Fruit fly (Drosophila melanogaster) whole organism, embryonic: ENCODE results near the gene CG31855.
A peak's percentile ranks its signal among the peaks of the same experiment; 100 is the strongest.

Source experiments
- Adf1 ChIP-seq: fragments of 200-800 bp; sonication (Bioruptor generic); IDR thresholded peaks from 2 replicates; pipeline ENCODE4 v1.3.6; 2022; ENCODE audit warnings: missing biosample characterization, missing genetic modification characterization
- BEAF-32 ChIP-seq: fragments of 200-800 bp; sonication (Bioruptor generic); optimal IDR thresholded peaks from 3 replicates; lab custom pipeline; 2017; ENCODE audit warnings: missing biosample characterization, missing genetic modification characterization, mild to moderate bottlenecking, moderate library complexity, missing genetic modification reagents
- Bdp1 ChIP-seq: fragments of 200-800 bp; sonication (Bioruptor generic); optimal IDR thresholded peaks from 3 replicates; lab custom pipeline; 2016; ENCODE audit warnings: missing biosample characterization, missing genetic modification characterization
- BtbVII ChIP-seq: fragments of 200-800 bp; sonication (Bioruptor generic); optimal IDR thresholded peaks from 3 replicates; lab custom pipeline; 2017; ENCODE audit warnings: missing biosample characterization, mild to moderate bottlenecking, missing genetic modification characterization
- CG10267 ChIP-seq: fragments of 200-800 bp; sonication (Bioruptor generic); optimal IDR thresholded peaks from 2 replicates; lab custom pipeline; 2018; ENCODE audit warnings: missing biosample characterization, mild to moderate bottlenecking, missing genetic modification characterization, moderate library complexity
- CG10431 ChIP-seq: fragments of 200-800 bp; sonication (Bioruptor generic); optimal IDR thresholded peaks from 3 replicates; lab custom pipeline; 2018; ENCODE audit warnings: missing biosample characterization, mild to moderate bottlenecking, missing genetic modification characterization
- CG12104 ChIP-seq: fragments of 200-800 bp; sonication (Bioruptor generic); optimal IDR thresholded peaks from 3 replicates; lab custom pipeline; 2016; ENCODE audit warnings: missing biosample characterization, missing genetic modification characterization
- CG15696 ChIP-seq: fragments of 200-800 bp; sonication (Bioruptor generic); optimal IDR thresholded peaks from 2 replicates; lab custom pipeline; 2019; ENCODE audit warnings: missing biosample characterization, mild to moderate bottlenecking, missing genetic modification characterization, moderate library complexity
- CG17385 ChIP-seq: fragments of 200-800 bp; sonication (Bioruptor generic); optimal IDR thresholded peaks from 3 replicates; lab custom pipeline; 2018; ENCODE audit warnings: missing biosample characterization, mild to moderate bottlenecking, missing genetic modification characterization
- CG17829 ChIP-seq: fragments of 200-800 bp; optimal IDR thresholded peaks from 2 replicates; lab custom pipeline; 2019; ENCODE audit warnings: missing biosample characterization, mild to moderate bottlenecking, missing genetic modification characterization, moderate library complexity
- CG18011 ChIP-seq: fragments of 200-800 bp; sonication (Bioruptor generic); optimal IDR thresholded peaks from 2 replicates; lab custom pipeline; 2017; ENCODE audit warnings: missing biosample characterization, missing genetic modification characterization, mild to moderate bottlenecking, moderate library complexity, missing genotype
- CG2116 ChIP-seq: fragments of 200-800 bp; sonication (Bioruptor generic); optimal IDR thresholded peaks from 3 replicates; lab custom pipeline; 2018; ENCODE audit warnings: missing biosample characterization, mild to moderate bottlenecking, missing genetic modification characterization
- CG2120 ChIP-seq: fragments of 200-800 bp; sonication (Bioruptor generic); optimal IDR thresholded peaks from 3 replicates; lab custom pipeline; 2016; ENCODE audit warnings: missing biosample characterization, missing genetic modification characterization
- CG30020 ChIP-seq: fragments of 200-800 bp; optimal IDR thresholded peaks from 2 replicates; lab custom pipeline; 2019; ENCODE audit warnings: missing biosample characterization, mild to moderate bottlenecking, missing genetic modification characterization, moderate library complexity
- CG3065 ChIP-seq: fragments of 200-800 bp; sonication (Bioruptor generic); optimal IDR thresholded peaks from 2 replicates; lab custom pipeline; 2016; ENCODE audit warnings: missing biosample characterization, missing genetic modification characterization
- CG34422 ChIP-seq: fragments of 200-800 bp; sonication (Bioruptor generic); IDR thresholded peaks from 3 replicates; pipeline ENCODE4 v1.3.6; 2022; ENCODE audit warnings: missing biosample characterization, missing genetic modification characterization
- CG4328 ChIP-seq: fragments of 200-800 bp; sonication (Bioruptor generic); optimal IDR thresholded peaks from 3 replicates; lab custom pipeline; 2017; ENCODE audit warnings: missing biosample characterization, missing genetic modification reagents, missing genetic modification characterization
- CG4360 ChIP-seq: fragments of 200-800 bp; sonication (Bioruptor generic); IDR thresholded peaks from 2 replicates; pipeline ENCODE4 v1.3.6; 2022; ENCODE audit warnings: missing biosample characterization, missing genetic modification characterization
- CG4617 ChIP-seq: fragments of 200-800 bp; sonication (Bioruptor generic); optimal IDR thresholded peaks from 3 replicates; lab custom pipeline; 2016; ENCODE audit warnings: missing biosample characterization, missing genetic modification characterization, borderline replicate concordance
- CG6254 ChIP-seq: fragments of 200-800 bp; sonication (Bioruptor generic); optimal IDR thresholded peaks from 3 replicates; lab custom pipeline; 2017; ENCODE audit warnings: mild to moderate bottlenecking, missing biosample characterization, missing genetic modification reagents, missing genetic modification characterization
- CG6683 ChIP-seq: fragments of 200-800 bp; sonication (Bioruptor generic); optimal IDR thresholded peaks from 2 replicates; lab custom pipeline; 2017; ENCODE audit warnings: missing biosample characterization, mild to moderate bottlenecking, missing genetic modification characterization, missing genetic modification reagents
- CG7928 ChIP-seq: fragments of 200-800 bp; sonication (Bioruptor generic); optimal IDR thresholded peaks from 2 replicates; lab custom pipeline; 2017; ENCODE audit warnings: missing biosample characterization, mild to moderate bottlenecking, missing genetic modification characterization
- CG8924 ChIP-seq: fragments of 200-800 bp; optimal IDR thresholded peaks from 3 replicates; lab custom pipeline; 2019; ENCODE audit warnings: missing biosample characterization, mild to moderate bottlenecking, missing genetic modification characterization, moderate library complexity
- CG9215 ChIP-seq: fragments of 200-800 bp; sonication (Bioruptor generic); IDR thresholded peaks from 2 replicates; pipeline ENCODE4 v1.3.6; 2022; ENCODE audit warnings: missing biosample characterization, missing genetic modification characterization
- CG9437 ChIP-seq: fragments of 200-800 bp; sonication (Bioruptor generic); optimal IDR thresholded peaks from 2 replicates; lab custom pipeline; 2018; ENCODE audit warnings: missing biosample characterization, mild to moderate bottlenecking, missing genetic modification characterization
- CG9817 ChIP-seq: fragments of 200-800 bp; sonication (Bioruptor generic); optimal IDR thresholded peaks from 2 replicates; lab custom pipeline; 2018; ENCODE audit warnings: missing biosample characterization, mild to moderate bottlenecking, missing genetic modification characterization, moderate library complexity
- CG9932 ChIP-seq: fragments of 200-800 bp; sonication (Bioruptor generic); IDR thresholded peaks from 2 replicates; pipeline ENCODE4 v1.3.6; 2022; ENCODE audit warnings: missing biosample characterization, missing genetic modification characterization
- CoRest ChIP-seq: fragments of 200-800 bp; sonication (Bioruptor generic); optimal IDR thresholded peaks from 3 replicates; lab custom pipeline; 2018; ENCODE audit warnings: missing biosample characterization, mild to moderate bottlenecking, missing genetic modification characterization, moderate library complexity
- Elba2 ChIP-seq: fragments of 200-800 bp; sonication (Bioruptor generic); optimal IDR thresholded peaks from 3 replicates; lab custom pipeline; 2016; ENCODE audit warnings: missing biosample characterization, missing genetic modification characterization
- Ets97D ChIP-seq: fragments of 200-800 bp; sonication (Bioruptor generic); optimal IDR thresholded peaks from 3 replicates; lab custom pipeline; 2016; ENCODE audit warnings: missing biosample characterization, missing genetic modification characterization
- Fer1 ChIP-seq: fragments of 200-800 bp; sonication (Bioruptor generic); optimal IDR thresholded peaks from 2 replicates; lab custom pipeline; 2017; ENCODE audit warnings: missing biosample characterization, mild to moderate bottlenecking, missing genetic modification characterization
- Fer2 ChIP-seq: fragments of 200-800 bp; sonication (Bioruptor generic); optimal IDR thresholded peaks from 2 replicates; lab custom pipeline; 2018; ENCODE audit warnings: missing biosample characterization, mild to moderate bottlenecking, missing genetic modification characterization, moderate library complexity
- Med ChIP-seq: fragments of 200-800 bp; sonication (Bioruptor generic); peaks from one replicate; lab custom pipeline; 2016; ENCODE audit warnings: missing biosample characterization, missing genetic modification characterization, mild to moderate bottlenecking, inconsistent platforms, moderate library complexity
- Sin3A ChIP-seq: fragments of >200 bp; optimal IDR thresholded peaks from 2 replicates; lab custom pipeline; 2018
- Xbp1 ChIP-seq: fragments of 200-800 bp; sonication (Bioruptor generic); optimal IDR thresholded peaks from 3 replicates; lab custom pipeline; 2016; ENCODE audit warnings: missing biosample characterization, mild to moderate bottlenecking, missing genetic modification characterization
- YL-1 ChIP-seq: fragments of 200-800 bp; sonication (Bioruptor generic); optimal IDR thresholded peaks from 3 replicates; lab custom pipeline; 2017; ENCODE audit warnings: missing biosample characterization, mild to moderate bottlenecking, missing genetic modification characterization
- az2 ChIP-seq: fragments of 200-800 bp; sonication (Bioruptor generic); optimal IDR thresholded peaks from 3 replicates; lab custom pipeline; 2016; ENCODE audit warnings: missing biosample characterization, missing genetic modification characterization
- crp ChIP-seq, 2 experiments: fragments of 200-800 bp; sonication (Bioruptor generic); optimal IDR thresholded peaks; 2 replicates in 1 of 2; 3 replicates in 1 of 2; lab custom pipeline; 2017; ENCODE audit warnings: missing biosample characterization in 2 of 2, missing genetic modification characterization in 2 of 2, mild to moderate bottlenecking in 1 of 2, moderate library complexity in 1 of 2
- cwo ChIP-seq: fragments of 200-800 bp; sonication (Bioruptor generic); optimal IDR thresholded peaks from 3 replicates; lab custom pipeline; 2017; ENCODE audit warnings: missing biosample characterization, missing genetic modification characterization, mild to moderate bottlenecking, moderate library complexity, missing genetic modification reagents
- dm ChIP-seq: fragments of 200-800 bp; sonication (Bioruptor generic); optimal IDR thresholded peaks from 3 replicates; lab custom pipeline; 2016; ENCODE audit warnings: missing biosample characterization, missing genetic modification characterization
- ewg ChIP-seq: fragments of 200-800 bp; sonication (Bioruptor generic); optimal IDR thresholded peaks from 3 replicates; lab custom pipeline; 2017; ENCODE audit warnings: mild to moderate bottlenecking, missing biosample characterization, missing genetic modification reagents, missing genetic modification characterization
- fd3F ChIP-seq: fragments of 200-800 bp; sonication (Bioruptor generic); optimal IDR thresholded peaks from 2 replicates; lab custom pipeline; 2018; ENCODE audit warnings: missing biosample characterization, mild to moderate bottlenecking, missing genetic modification characterization, moderate library complexity
- knrl ChIP-seq: fragments of 200-800 bp; sonication (Bioruptor generic); IDR thresholded peaks from 3 replicates; pipeline ENCODE4 v1.3.6; 2022; ENCODE audit warnings: missing biosample characterization, missing genetic modification characterization; ENCODE audit not compliant: partially characterized antibody
- oc ChIP-seq: fragments of 200-800 bp; sonication (Bioruptor generic); optimal IDR thresholded peaks from 2 replicates; lab custom pipeline; 2018; ENCODE audit warnings: missing biosample characterization, mild to moderate bottlenecking, missing genetic modification characterization, moderate library complexity
- slbo ChIP-seq: fragments of 200-800 bp; sonication (Bioruptor generic); IDR thresholded peaks from 2 replicates; pipeline ENCODE4 v1.3.6; 2022; ENCODE audit warnings: missing biosample characterization, missing genetic modification characterization
- slou ChIP-seq: fragments of 200-800 bp; sonication (Bioruptor generic); optimal IDR thresholded peaks from 3 replicates; lab custom pipeline; 2016; ENCODE audit warnings: missing biosample characterization, missing genetic modification characterization
- stc ChIP-seq: fragments of 200-800 bp; sonication (Bioruptor generic); IDR thresholded peaks from 2 replicates; pipeline ENCODE4 v1.3.6; 2022; ENCODE audit warnings: missing biosample characterization, missing genetic modification characterization
- tin ChIP-seq: fragments of 200-800 bp; sonication (Bioruptor generic); optimal IDR thresholded peaks from 3 replicates; lab custom pipeline; 2016; ENCODE audit warnings: missing biosample characterization, missing genetic modification characterization
- tll ChIP-seq, 2 experiments: fragments of 200-800 bp in 1 of 2; fragments of >200 bp in 1 of 2; sonication (Bioruptor generic) in 1 of 2; optimal IDR thresholded peaks; 2 replicates each; lab custom pipeline; 2017 to 2019; ENCODE audit warnings: missing biosample characterization in 2 of 2, missing genetic modification characterization in 2 of 2, mild to moderate bottlenecking in 1 of 2, moderate library complexity in 1 of 2

Gene CG31855

DNA sequence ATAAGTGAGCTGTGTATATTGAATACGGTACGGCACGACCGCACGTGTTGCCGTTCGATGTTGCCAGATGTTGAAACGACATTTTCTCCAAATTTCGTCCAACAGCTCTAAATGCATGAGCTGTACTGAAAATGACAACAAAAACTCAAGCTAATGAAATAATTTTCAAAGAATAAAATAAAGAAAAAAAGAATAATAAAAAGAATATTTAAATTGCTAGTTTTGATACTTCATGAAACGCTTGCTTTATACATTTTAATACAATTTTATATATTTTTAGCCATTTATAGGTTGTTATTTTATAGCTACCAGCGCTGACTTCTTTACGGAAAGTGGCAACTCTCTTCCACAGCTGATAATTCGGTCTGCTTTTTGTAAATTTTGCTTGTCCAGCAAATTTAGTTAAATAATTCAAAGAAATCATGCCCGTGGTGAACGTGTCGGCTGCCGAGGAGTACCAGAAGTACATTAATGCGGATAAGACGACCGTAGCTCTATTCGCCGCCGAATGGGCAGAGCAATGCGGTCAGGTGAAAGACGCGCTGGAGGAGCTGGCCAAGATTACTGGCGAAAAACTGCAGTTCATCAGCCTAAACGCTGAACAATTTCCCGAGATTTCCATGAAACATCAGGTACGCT is 2.8 kb upstream of the CG31855 start, which contains the start of the genes Nnp-1 and Grx3 (continued):
- TF ChIP-seq cwo (GFP tag; lab: Kevin White, UChicago) (peak; percentile 98), tin (GFP tag; lab: Kevin White, UChicago) (peak; percentile 54), knrl (GFP tag; lab: Robert Waterston, UW) (peak; percentile 32; the same call in 1 of the 3 replicates), CG12104 (peak; percentile 60), Fer1 (GFP tag; lab: Kevin White, UChicago) (no peak), YL-1 (GFP tag; lab: Kevin White, UChicago) (peak; percentile 78), CG3065 (GFP tag; lab: Kevin White, UChicago) (no peak), CG34422 (GFP tag; lab: Robert Waterston, UW) (peak; percentile 65), CoRest (tag; lab: Kevin White, UChicago) (peak; percentile 79), CG10267 (peak; percentile 72), slbo (peak; percentile 72), CG18011 (GFP tag; lab: Kevin White, UChicago) (peak; percentile 5), CG8924 (no peak), BEAF-32 (GFP tag; lab: Kevin White, UChicago) (peak; percentile 41), Adf1 (GFP tag; lab: Robert Waterston, UW) (peak; percentile 44), CG6254 (GFP tag; lab: Kevin White, UChicago) (peak; percentile 5), ewg (peak; percentile 24), CG17829 (tag; lab: Kevin White, UChicago) (peak; percentile 69), CG4360 (peak; percentile 46; the same call in 1 of the 2 replicates), crp (GFP tag; optimal IDR thresholded peaks at IDR 0.05; lab: Kevin White, UChicago) (peak; percentile 64 to 91), CG2120 (GFP tag; lab: Kevin White, UChicago) (peak; percentile 52), CG17385 (GFP tag; lab: Kevin White, UChicago) (peak; percentile 51), CG7928 (peak; percentile 44), tll (GFP tag; optimal IDR thresholded peaks at IDR 0.05; lab: Kevin White, UChicago) (peak in 1 of 2 experiments; percentile 57), CG30020 (tag; lab: Kevin White, UChicago) (peak; percentile 65), Ets97D (GFP tag; lab: Kevin White, UChicago) (peak; percentile 18), CG9437 (peak; percentile 60), CG2116 (GFP tag; lab: Kevin White, UChicago) (peak; percentile 54), Xbp1 (GFP tag; lab: Kevin White, UChicago) (peak; percentile 53), BtbVII (GFP tag; lab: Kevin White, UChicago) (peak; percentile 14), CG10431 (GFP tag; lab: Kevin White, UChicago) (no peak), CG9215 (GFP tag; lab: Robert Waterston, UW) (peak; percentile 57), CG6683 (GFP tag; lab: Kevin White, UChicago) (no peak), stc (GFP tag; lab: Robert Waterston, UW) (no peak), Sin3A (lab: Kevin White, UChicago) (peak; percentile 56), Bdp1 (GFP tag; lab: Kevin White, UChicago) (peak; percentile 52), Elba2 (GFP tag; lab: Kevin White, UChicago) (no peak), CG9817 (tag; lab: Kevin White, UChicago) (peak; percentile 73), Fer2 (tag; lab: Kevin White, UChicago) (peak; percentile 54), Med (GFP tag; lab: Kevin White, UChicago) (peak; percentile 81), CG4617 (GFP tag; lab: Kevin White, UChicago) (peak; percentile 62), fd3F (peak; percentile 51), oc (tag; lab: Kevin White, UChicago) (no peak), dm (GFP tag; lab: Kevin White, UChicago) (peak; percentile 88), CG9932 (GFP tag; lab: Robert Waterston, UW) (peak; percentile 71), CG4328 (GFP tag; lab: Kevin White, UChicago) (peak; percentile 34), slou (GFP tag; lab: Kevin White, UChicago) (peak; percentile 2), az2 (peak; percentile 21), CG15696 (peak; percentile 65)
